Fruit fly (Drosophila melanogaster): ENCODE measurements around the gene Ykt6.
A peak's percentile ranks its signal among the peaks of the same experiment; 100 is the strongest.

- TF ChIP-seq OdsH (GFP tag; optimal IDR thresholded peaks at IDR 0.05) (peak; percentile 56), Lpt (GFP tag; optimal IDR thresholded peaks at IDR 0.05) (no peak)
Observed at dm6 chrX:7934679-7935078, 14.5 kb downstream of the Ykt6 start, which contains the start of gene RpS14b.

Data from whole organism, prepupa.